Fruit fly (Drosophila melanogaster): ENCODE data around the gene Cpr92A.

DNA sequence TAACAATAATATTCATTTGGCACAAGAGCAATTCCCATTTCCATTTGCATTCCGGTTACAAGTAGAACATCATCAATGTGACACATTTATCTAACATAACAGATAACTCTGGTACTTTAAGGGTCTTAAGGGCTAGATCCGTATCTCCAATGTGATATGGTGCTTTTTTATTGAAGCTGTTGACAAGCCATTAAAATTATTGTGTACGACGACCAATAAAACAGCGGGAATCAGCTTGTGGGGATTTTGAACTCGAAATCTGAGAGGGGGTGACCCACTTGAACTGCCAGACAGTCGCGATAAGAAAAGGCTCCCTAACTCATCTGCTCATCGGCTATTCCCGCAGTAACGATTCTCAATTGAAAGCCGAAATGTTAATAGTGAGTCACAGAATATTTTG is 27.6 kb downstream of the Cpr92A start:
- TF ChIP-seq jim (GFP tag; optimal IDR thresholded peaks at IDR 0.05) (no peak), h (GFP tag; optimal IDR thresholded peaks at IDR 0.05) (no peak), psq (GFP tag; optimal IDR thresholded peaks at IDR 0.05) (no peak), usp (GFP tag; optimal IDR thresholded peaks at IDR 0.05) (no peak), pan (optimal IDR thresholded peaks at IDR 0.05) (no peak), ey (GFP tag; optimal IDR thresholded peaks at IDR 0.05) (no peak), Hr83 (GFP tag; optimal IDR thresholded peaks at IDR 0.05; ENCODE audit: poor library complexity, severe bottlenecking) (no peak), Hr78 (GFP tag; optimal IDR thresholded peaks at IDR 0.05) (no peak), fru (GFP tag; optimal IDR thresholded peaks at IDR 0.05) (no peak), woc (GFP tag; optimal IDR thresholded peaks at IDR 0.05) (no peak), foxo (GFP tag; optimal IDR thresholded peaks at IDR 0.05) (no peak), CrebA (GFP tag; optimal IDR thresholded peaks at IDR 0.05; ENCODE audit: borderline replicate concordance) (no peak), HLH106 (tag; optimal IDR thresholded peaks at IDR 0.05) (no peak)
